Fruit fly (Drosophila melanogaster) whole organism, embryonic: ENCODE results near the gene Claspin.

Source experiments
- ATbp ChIP-seq: fragments of 200-800 bp; sonication (Bioruptor generic); optimal IDR thresholded peaks from 2 replicates; lab custom pipeline; 2017; ENCODE audit warnings: missing biosample characterization, mild to moderate bottlenecking, missing genetic modification characterization, missing genetic modification reagents
- BEAF-32 ChIP-seq: fragments of 200-800 bp; sonication (Bioruptor generic); optimal IDR thresholded peaks from 3 replicates; lab custom pipeline; 2017; ENCODE audit warnings: missing biosample characterization, missing genetic modification characterization, mild to moderate bottlenecking, moderate library complexity, missing genetic modification reagents
- Bgb ChIP-seq: fragments of 200-800 bp; sonication (Bioruptor generic); IDR thresholded peaks from 2 replicates; pipeline ENCODE4 v1.3.6; 2022; ENCODE audit warnings: missing biosample characterization, missing genetic modification characterization; ENCODE audit not compliant: partially characterized antibody
- CG10147 ChIP-seq: fragments of 200-800 bp; sonication (Bioruptor generic); optimal IDR thresholded peaks from 2 replicates; lab custom pipeline; 2019; ENCODE audit warnings: missing biosample characterization, mild to moderate bottlenecking, missing genetic modification characterization, moderate library complexity
- CG10321 ChIP-seq: fragments of 200-800 bp; sonication (Bioruptor generic); IDR thresholded peaks from 2 replicates; pipeline ENCODE4 v1.3.6; 2022; ENCODE audit warnings: missing biosample characterization, missing genetic modification characterization
- CG10959 ChIP-seq: fragments of 200-800 bp; sonication (Bioruptor generic); IDR thresholded peaks from 2 replicates; pipeline ENCODE4 v1.3.6; 2022; ENCODE audit warnings: missing biosample characterization, missing genetic modification characterization
- CG13287 ChIP-seq: fragments of 200-800 bp; sonication (Bioruptor generic); IDR thresholded peaks from 2 replicates; pipeline ENCODE4 v1.3.6; 2022; ENCODE audit warnings: missing biosample characterization, missing genetic modification characterization; ENCODE audit not compliant: partially characterized antibody
- CG15073 ChIP-seq: fragments of 200-800 bp; sonication (Bioruptor generic); optimal IDR thresholded peaks from 2 replicates; lab custom pipeline; 2016; ENCODE audit warnings: missing biosample characterization, missing genetic modification characterization
- CG15696 ChIP-seq: fragments of 200-800 bp; sonication (Bioruptor generic); optimal IDR thresholded peaks from 2 replicates; lab custom pipeline; 2019; ENCODE audit warnings: missing biosample characterization, mild to moderate bottlenecking, missing genetic modification characterization, moderate library complexity
- CG16779 ChIP-seq: fragments of 200-800 bp; sonication (Bioruptor generic); IDR thresholded peaks from 2 replicates; pipeline ENCODE4 v1.3.6; 2022; ENCODE audit warnings: missing biosample characterization, missing genetic modification characterization
- CG17328 ChIP-seq: fragments of 200-800 bp; sonication (Bioruptor generic); IDR thresholded peaks from 2 replicates; pipeline ENCODE4 v1.3.6; 2022; ENCODE audit warnings: missing biosample characterization, missing genetic modification characterization
- CG17829 ChIP-seq: fragments of 200-800 bp; optimal IDR thresholded peaks from 2 replicates; lab custom pipeline; 2019; ENCODE audit warnings: missing biosample characterization, mild to moderate bottlenecking, missing genetic modification characterization, moderate library complexity
- CG2712 ChIP-seq: fragments of 200-800 bp; optimal IDR thresholded peaks from 3 replicates; lab custom pipeline; 2019; ENCODE audit warnings: missing biosample characterization, mild to moderate bottlenecking, missing genetic modification characterization, moderate library complexity
- CG30020 ChIP-seq: fragments of 200-800 bp; optimal IDR thresholded peaks from 2 replicates; lab custom pipeline; 2019; ENCODE audit warnings: missing biosample characterization, mild to moderate bottlenecking, missing genetic modification characterization, moderate library complexity
- CG32767 ChIP-seq: fragments of 200-800 bp; sonication (Bioruptor generic); IDR thresholded peaks from 2 replicates; pipeline ENCODE4 v1.3.6; 2022; ENCODE audit warnings: missing biosample characterization, missing genetic modification characterization
- CG3995 ChIP-seq: fragments of 200-800 bp; sonication (Bioruptor generic); optimal IDR thresholded peaks from 3 replicates; lab custom pipeline; 2016; ENCODE audit warnings: missing biosample characterization, missing genetic modification characterization
- CG6272 ChIP-seq: fragments of 200-800 bp; sonication (Bioruptor generic); IDR thresholded peaks from 2 replicates; pipeline ENCODE4 v1.3.6; 2022; ENCODE audit warnings: missing biosample characterization, missing genetic modification characterization
- CG6813 ChIP-seq: fragments of 200-800 bp; sonication (Bioruptor generic); optimal IDR thresholded peaks from 2 replicates; lab custom pipeline; 2017; ENCODE audit warnings: missing biosample characterization, missing genetic modification characterization, mild to moderate bottlenecking, moderate library complexity, missing genetic modification reagents
- CG8089 ChIP-seq: fragments of 200-800 bp; sonication (Bioruptor generic); optimal IDR thresholded peaks from 3 replicates; lab custom pipeline; 2016; ENCODE audit warnings: missing biosample characterization, missing genetic modification characterization
- CG9876 ChIP-seq: fragments of 200-800 bp; sonication (Bioruptor generic); optimal IDR thresholded peaks from 2 replicates; lab custom pipeline; 2016; ENCODE audit warnings: missing biosample characterization, missing genetic modification characterization
- Dbx ChIP-seq: fragments of 200-800 bp; sonication (Bioruptor generic); IDR thresholded peaks from 3 replicates; pipeline ENCODE4 v1.3.6; 2022; ENCODE audit warnings: missing biosample characterization, missing genetic modification characterization
- Deaf1 ChIP-seq: fragments of 200-800 bp; optimal IDR thresholded peaks from 3 replicates; lab custom pipeline; 2019; ENCODE audit warnings: missing biosample characterization, mild to moderate bottlenecking, missing genetic modification characterization, moderate library complexity
- E2f2 ChIP-seq: fragments of 200-800 bp; sonication (Bioruptor generic); IDR thresholded peaks from 2 replicates; pipeline ENCODE4 v1.3.6; 2022; ENCODE audit warnings: missing biosample characterization, missing genetic modification characterization
- Elba2 ChIP-seq: fragments of 200-800 bp; sonication (Bioruptor generic); optimal IDR thresholded peaks from 3 replicates; lab custom pipeline; 2016; ENCODE audit warnings: missing biosample characterization, missing genetic modification characterization
- Ets65A ChIP-seq: fragments of 200-800 bp; sonication (Bioruptor generic); peaks from one replicate; lab custom pipeline; 2016; ENCODE audit warnings: missing biosample characterization, missing genetic modification characterization
- Gug ChIP-seq: fragments of 200-800 bp; sonication (Bioruptor generic); IDR thresholded peaks from 4 replicates; pipeline ENCODE4 v1.3.6; 2022; ENCODE audit warnings: missing biosample characterization, missing genetic modification characterization
- HmgD ChIP-seq: fragments of 200-800 bp; sonication (Bioruptor generic); optimal IDR thresholded peaks from 3 replicates; lab custom pipeline; 2016; ENCODE audit warnings: missing biosample characterization, missing genetic modification characterization
- MBD-R2 ChIP-seq: fragments of 200-800 bp; sonication (Bioruptor generic); IDR thresholded peaks from 2 replicates; pipeline ENCODE4 v1.3.6; 2022; ENCODE audit warnings: missing biosample characterization, missing genetic modification characterization
- Med ChIP-seq: fragments of 200-800 bp; sonication (Bioruptor generic); peaks from one replicate; lab custom pipeline; 2016; ENCODE audit warnings: missing biosample characterization, missing genetic modification characterization, mild to moderate bottlenecking, inconsistent platforms, moderate library complexity
- Meics ChIP-seq: fragments of 200-800 bp; sonication (Bioruptor generic); optimal IDR thresholded peaks from 2 replicates; lab custom pipeline; 2017; ENCODE audit warnings: missing biosample characterization, mild to moderate bottlenecking, missing genetic modification characterization
- Mrtf ChIP-seq: fragments of 200-800 bp; sonication (Bioruptor generic); IDR thresholded peaks from 3 replicates; pipeline ENCODE4 v1.3.6; 2022; ENCODE audit warnings: missing biosample characterization, missing genetic modification characterization
- Sry-δ ChIP-seq: fragments of 200-800 bp; sonication (Bioruptor generic); optimal IDR thresholded peaks from 2 replicates; lab custom pipeline; 2016; ENCODE audit warnings: missing biosample characterization, missing genetic modification characterization
- ab ChIP-seq: fragments of 200-800 bp; sonication (Bioruptor generic); optimal IDR thresholded peaks from 2 replicates; lab custom pipeline; 2016; ENCODE audit warnings: missing biosample characterization, missing genetic modification characterization
- chinmo ChIP-seq: fragments of 200-800 bp; sonication (Bioruptor generic); IDR thresholded peaks from 4 replicates; pipeline ENCODE4 v1.3.6; 2022; ENCODE audit warnings: missing biosample characterization, missing genetic modification characterization; ENCODE audit not compliant: partially characterized antibody
- ci ChIP-seq: fragments of 200-800 bp; sonication (Bioruptor generic); IDR thresholded peaks from 3 replicates; pipeline ENCODE4 v1.3.6; 2022; ENCODE audit warnings: missing biosample characterization, missing genetic modification characterization
- dan ChIP-seq: fragments of 200-800 bp; sonication (Bioruptor generic); IDR thresholded peaks from 2 replicates; pipeline ENCODE4 v1.3.6; 2022; ENCODE audit warnings: missing biosample characterization, missing genetic modification characterization
- exex ChIP-seq: fragments of 200-800 bp; sonication (Bioruptor generic); optimal IDR thresholded peaks from 4 replicates; lab custom pipeline; 2018; ENCODE audit warnings: missing biosample characterization, mild to moderate bottlenecking, missing genetic modification characterization, moderate library complexity
- h ChIP-seq: fragments of >200 bp; optimal IDR thresholded peaks from 2 replicates; lab custom pipeline; 2017
- jing ChIP-seq: fragments of 200-800 bp; sonication (Bioruptor generic); optimal IDR thresholded peaks from 2 replicates; lab custom pipeline; 2018; ENCODE audit warnings: missing biosample characterization, mild to moderate bottlenecking, missing genetic modification characterization
- luna ChIP-seq: fragments of 200-800 bp; sonication (Bioruptor generic); optimal IDR thresholded peaks from 2 replicates; lab custom pipeline; 2016; ENCODE audit warnings: missing biosample characterization, missing genetic modification characterization
- nom ChIP-seq: fragments of 200-800 bp; sonication (Bioruptor generic); optimal IDR thresholded peaks from 2 replicates; lab custom pipeline; 2017; ENCODE audit warnings: missing biosample characterization, missing genetic modification characterization, mild to moderate bottlenecking, moderate library complexity, missing genetic modification reagents
- oc ChIP-seq: fragments of 200-800 bp; sonication (Bioruptor generic); optimal IDR thresholded peaks from 2 replicates; lab custom pipeline; 2018; ENCODE audit warnings: missing biosample characterization, mild to moderate bottlenecking, missing genetic modification characterization, moderate library complexity
- otp ChIP-seq: fragments of 200-800 bp; sonication (Bioruptor generic); IDR thresholded peaks from 3 replicates; pipeline ENCODE4, ENCODE4 v1.3.6; 2022; ENCODE audit warnings: missing biosample characterization, missing genetic modification characterization
- pan ChIP-seq, 4 experiments: fragments of >200 bp in 3 of 4; fragments of 200-800 bp in 1 of 4; sonication (Bioruptor generic) in 1 of 4; optimal IDR thresholded peaks in 3 of 4; IDR thresholded peaks in 1 of 4; 2 replicates each; pipeline versions ENCODE4 v1.3.6 to Lab custom; 2017 to 2022; ENCODE audit warnings: missing biosample characterization in 2 of 4, missing genetic modification characterization in 2 of 4, mixed read lengths in 1 of 4
- pnt ChIP-seq: fragments of 200-800 bp; sonication (Bioruptor generic); optimal IDR thresholded peaks from 3 replicates; lab custom pipeline; 2016; ENCODE audit warnings: missing biosample characterization, missing genetic modification characterization
- prd ChIP-seq, 3 experiments: fragments of >200 bp in 2 of 3; fragments of 200-800 bp in 1 of 3; sonication (Bioruptor generic) in 1 of 3; optimal IDR thresholded peaks in 2 of 3; IDR thresholded peaks in 1 of 3; 2 replicates in 2 of 3; 3 replicates in 1 of 3; pipeline versions ENCODE4 v1.3.6 to Lab custom; 2017 to 2022; ENCODE audit warnings: missing biosample characterization in 1 of 3, missing genetic modification characterization in 1 of 3
- sens ChIP-seq: fragments of 200-800 bp; sonication (Bioruptor generic); peaks from one replicate; lab custom pipeline; 2016; ENCODE audit warnings: missing biosample characterization, missing genetic modification characterization
- sob ChIP-seq: fragments of 200-800 bp; sonication (Bioruptor generic); IDR thresholded peaks from 2 replicates; pipeline ENCODE4 v1.3.6; 2022; ENCODE audit warnings: missing biosample characterization, missing genetic modification characterization
- vvl ChIP-seq: fragments of 200-800 bp; sonication (Bioruptor generic); IDR thresholded peaks from 2 replicates; pipeline ENCODE4 v1.3.6; 2022; ENCODE audit warnings: missing biosample characterization, missing genetic modification characterization
- wdn ChIP-seq: fragments of 200-800 bp; sonication (Bioruptor generic); IDR thresholded peaks from 2 replicates; pipeline ENCODE4 v1.3.6; 2022; ENCODE audit warnings: missing biosample characterization, missing genetic modification characterization

Gene Claspin

dm6 chr3L:4283428-4284089 is 29.7 kb upstream of the Claspin start, which contains the start of the genes srw and CG1316 (continued):
- TF ChIP-seq oc (tag; lab: Kevin White, UChicago) (no peak), CG10959 (GFP tag; lab: Robert Waterston, UW) (no peak), Sry-δ (GFP tag; lab: Kevin White, UChicago) (peak; percentile 81), Elba2 (GFP tag; lab: Kevin White, UChicago) (no peak), Meics (GFP tag; lab: Kevin White, UChicago) (no peak), CG9876 (GFP tag; lab: Kevin White, UChicago) (no peak), CG32767 (peak; percentile 99), otp (GFP tag; lab: Robert Waterston, UW) (no peak), nom (GFP tag; lab: Kevin White, UChicago) (peak; percentile 4), CG17328 (no peak), Mrtf (GFP tag; lab: Robert Waterston, UW) (no peak), wdn (no peak), MBD-R2 (GFP tag; lab: Robert Waterston, UW) (peak; percentile 75), BEAF-32 (GFP tag; lab: Kevin White, UChicago) (peak; percentile 49), pnt (GFP tag; lab: Kevin White, UChicago) (no peak), h (no peak), Bgb (GFP tag; lab: Robert Waterston, UW) (peak; percentile 52), ATbp (GFP tag; lab: Kevin White, UChicago) (no peak), CG2712 (peak; percentile 11), CG15696 (no peak), exex (tag; lab: Kevin White, UChicago) (no peak), Ets65A (GFP tag; lab: Kevin White, UChicago) (peak; percentile 58), CG6813 (GFP tag; lab: Kevin White, UChicago) (no peak), jing (GFP tag; lab: Kevin White, UChicago) (no peak), CG6272 (GFP tag; lab: Robert Waterston, UW) (no peak), pan (optimal IDR thresholded peaks at IDR 0.05; lab: Kevin White, UChicago) (no peak), pan (GFP tag; optimal IDR thresholded peaks at IDR 0.05 in 1 of 2, IDR thresholded peaks at IDR 0.05 in 1 of 2) (no peak), ci (GFP tag; lab: Robert Waterston, UW) (peak; percentile 60; the same call in 1 of the 3 replicates), Dbx (no peak), luna (GFP tag; lab: Kevin White, UChicago) (no peak), dan (GFP tag; lab: Robert Waterston, UW) (no peak), vvl (GFP tag; lab: Robert Waterston, UW) (no peak), CG17829 (tag; lab: Kevin White, UChicago) (peak; percentile 21), HmgD (no peak), Med (GFP tag; lab: Kevin White, UChicago) (peak; percentile 81), CG15073 (GFP tag; lab: Kevin White, UChicago) (no peak), E2f2 (GFP tag; lab: Robert Waterston, UW) (peak; percentile 71), Gug (no peak), CG10147 (GFP tag; lab: Kevin White, UChicago) (no peak), prd (optimal IDR thresholded peaks at IDR 0.05; lab: Kevin White, UChicago) (no peak), prd (GFP tag; IDR thresholded peaks at IDR 0.05; lab: Robert Waterston, UW) (no peak), chinmo (no peak), CG8089 (GFP tag; lab: Kevin White, UChicago) (no peak), sob (GFP tag; lab: Robert Waterston, UW) (no peak), CG10321 (GFP tag; lab: Robert Waterston, UW) (no peak), ab (GFP tag; lab: Kevin White, UChicago) (no peak), Deaf1 (tag; lab: Kevin White, UChicago) (no peak), CG3995 (GFP tag; lab: Kevin White, UChicago) (no peak), sens (GFP tag; lab: Kevin White, UChicago) (peak; percentile 26), CG13287 (peak; percentile 49), CG30020 (tag; lab: Kevin White, UChicago) (peak; percentile 32), CG16779 (GFP tag; lab: Robert Waterston, UW) (no peak)
